Worm (Caenorhabditis elegans): ENCODE data around the gene aat-7.

DNA sequence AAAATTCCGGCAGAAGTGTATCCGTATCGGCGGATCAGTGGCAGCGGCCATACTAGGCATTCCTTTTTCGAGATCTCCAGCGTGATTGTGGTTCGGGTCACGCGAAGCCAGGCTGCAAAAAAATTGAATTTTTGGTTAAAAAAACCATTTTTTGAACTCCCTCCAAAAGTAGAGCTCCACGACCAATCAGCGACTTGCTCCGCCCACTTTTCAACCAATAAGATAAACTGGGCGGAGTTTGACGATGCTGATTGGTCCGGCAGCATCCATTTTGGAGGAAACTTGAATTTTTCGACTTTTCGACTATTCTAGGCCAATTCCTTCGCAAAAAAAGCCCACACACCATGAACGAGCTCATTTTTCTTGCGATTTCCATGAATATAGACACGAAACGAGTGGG lies 12.2 kb upstream of the aat-7 start:
- TF ChIP-seq alr-1 (tag; optimal IDR thresholded peaks at IDR 0.05; ENCODE audit: borderline replicate concordance) (no peak), ama-1 (optimal IDR thresholded peaks at IDR 0.05) (no peak), snpc-4 (tag; optimal IDR thresholded peaks at IDR 0.05) (no peak)

All from whole organism, L1 larva.